Worm (Caenorhabditis elegans) whole organism, L2 larva: ENCODE data around the gene T16A9.3.

ENCODE experiments used
- C34F6.9 ChIP-seq: fragments of 150-350 bp; optimal IDR thresholded peaks from 2 replicates; lab custom pipeline; 2014; ENCODE audit warnings: missing biosample characterization, missing genetic modification characterization
- F13H6.1 ChIP-seq: sonication (generic microtip); optimal IDR thresholded peaks from 2 replicates; lab custom pipeline; 2016; ENCODE audit warnings: missing genetic modification characterization, missing compliant biosample characterization
- ZK546.5 ChIP-seq: sonication (generic microtip); optimal IDR thresholded peaks from 2 replicates; lab custom pipeline; 2017; ENCODE audit warnings: missing biosample characterization, missing genetic modification characterization
- alr-1 ChIP-seq: fragments of 150-350 bp; optimal IDR thresholded peaks from 2 replicates; lab custom pipeline; 2014; ENCODE audit warnings: missing biosample characterization, missing genetic modification characterization
- ama-1 ChIP-seq: fragments of 150-350 bp; optimal IDR thresholded peaks from 2 replicates; lab custom pipeline; 2018; ENCODE audit warnings: inconsistent platforms
- blmp-1 ChIP-seq: sonication (generic microtip); optimal IDR thresholded peaks from 2 replicates; lab custom pipeline; 2017; ENCODE audit warnings: missing genetic modification characterization, mild to moderate bottlenecking, missing compliant biosample characterization, antibody characterized with exemption, moderate library complexity; ENCODE audit not compliant: insufficient read depth
- ceh-16 ChIP-seq: fragments of 150-350 bp; optimal IDR thresholded peaks from 2 replicates; lab custom pipeline; 2014; ENCODE audit warnings: missing biosample characterization, missing genetic modification characterization
- ceh-82 ChIP-seq: fragments of 150-350 bp; optimal IDR thresholded peaks from 2 replicates; lab custom pipeline; 2014; ENCODE audit warnings: missing biosample characterization, missing genetic modification characterization
- crh-2 ChIP-seq: sonication (generic microtip); optimal IDR thresholded peaks from 2 replicates; lab custom pipeline; 2017; ENCODE audit warnings: missing biosample characterization, missing genetic modification characterization
- dmd-4 ChIP-seq: sonication (generic microtip); optimal IDR thresholded peaks from 2 replicates; lab custom pipeline; 2017; ENCODE audit warnings: missing biosample characterization, missing genetic modification characterization
- egl-27 ChIP-seq: sonication (generic microtip); optimal IDR thresholded peaks from 3 replicates; lab custom pipeline; 2017; ENCODE audit warnings: missing biosample characterization, missing genetic modification reagents, missing genetic modification characterization
- elt-3 ChIP-seq: sonication (generic microtip); optimal IDR thresholded peaks from 2 replicates; lab custom pipeline; 2017; ENCODE audit warnings: missing biosample characterization, missing genetic modification characterization
- fos-1 ChIP-seq: fragments of 150-350 bp; optimal IDR thresholded peaks from 2 replicates; lab custom pipeline; 2014; ENCODE audit warnings: missing biosample characterization, missing genetic modification characterization
- gmeb-1 ChIP-seq: fragments of 150-350 bp; optimal IDR thresholded peaks from 2 replicates; lab custom pipeline; 2014; ENCODE audit warnings: missing biosample characterization, missing genetic modification characterization
- lin-13 ChIP-seq: fragments of 150-350 bp; optimal IDR thresholded peaks from 2 replicates; lab custom pipeline; 2014; ENCODE audit warnings: missing biosample characterization, missing genetic modification reagents, missing genetic modification characterization
- lin-39 ChIP-seq: fragments of 150-350 bp; optimal IDR thresholded peaks from 2 replicates; lab custom pipeline; 2014; ENCODE audit warnings: missing biosample characterization, missing genetic modification reagents, missing genetic modification characterization
- lsy-2 ChIP-seq, 2 experiments: fragments of 150-350 bp in 1 of 2; sonication (generic microtip) in 1 of 2; optimal IDR thresholded peaks; 2 replicates each; lab custom pipeline; 2014 to 2017; ENCODE audit warnings: missing biosample characterization in 2 of 2, missing genetic modification characterization in 2 of 2
- mab-5 ChIP-seq: fragments of 150-350 bp; optimal IDR thresholded peaks from 2 replicates; lab custom pipeline; 2014; ENCODE audit warnings: missing biosample characterization, missing genetic modification characterization
- mbf-1 ChIP-seq: sonication (generic microtip); optimal IDR thresholded peaks from 2 replicates; lab custom pipeline; 2017; ENCODE audit warnings: missing biosample characterization, missing genetic modification characterization
- mdl-1 ChIP-seq, 2 experiments: fragments of 150-350 bp in 1 of 2; sonication (generic microtip) in 1 of 2; optimal IDR thresholded peaks; 2 replicates each; lab custom pipeline; 2017; ENCODE audit warnings: missing biosample characterization in 2 of 2, missing genetic modification characterization in 2 of 2
- nhr-11 ChIP-seq: fragments of 150-350 bp; optimal IDR thresholded peaks from 2 replicates; lab custom pipeline; 2014; ENCODE audit warnings: missing biosample characterization, missing genetic modification characterization
- nhr-129 ChIP-seq: fragments of 150-350 bp; optimal IDR thresholded peaks from 2 replicates; lab custom pipeline; 2014; ENCODE audit warnings: missing biosample characterization, missing genetic modification characterization
- nhr-21 ChIP-seq: fragments of 150-350 bp; optimal IDR thresholded peaks from 2 replicates; lab custom pipeline; 2014; ENCODE audit warnings: missing biosample characterization, missing genetic modification characterization
- nhr-23 ChIP-seq: fragments of 150-350 bp; optimal IDR thresholded peaks from 2 replicates; lab custom pipeline; 2014; ENCODE audit warnings: missing biosample characterization, missing genetic modification reagents, missing genetic modification characterization
- nhr-237 ChIP-seq: fragments of 150-350 bp; optimal IDR thresholded peaks from 2 replicates; lab custom pipeline; 2014; ENCODE audit warnings: missing biosample characterization, missing genetic modification characterization
- nhr-25 ChIP-seq: fragments of 150-350 bp; sonication (generic microtip); optimal IDR thresholded peaks from 3 replicates; lab custom pipeline; 2014; ENCODE audit warnings: missing biosample characterization, missing genetic modification characterization
- nhr-6 ChIP-seq: fragments of 150-350 bp; optimal IDR thresholded peaks from 2 replicates; lab custom pipeline; 2014; ENCODE audit warnings: missing biosample characterization, missing genetic modification characterization
- peb-1 ChIP-seq: fragments of 150-350 bp; optimal IDR thresholded peaks from 2 replicates; lab custom pipeline; 2014; ENCODE audit warnings: missing biosample characterization, missing genetic modification characterization
- sem-4 ChIP-seq: fragments of 150-350 bp; optimal IDR thresholded peaks from 2 replicates; lab custom pipeline; 2014; ENCODE audit warnings: missing biosample characterization, missing genetic modification reagents, missing genetic modification characterization
- sma-3 ChIP-seq: sonication (generic microtip); optimal IDR thresholded peaks from 2 replicates; lab custom pipeline; 2016; ENCODE audit warnings: missing genetic modification reagents, missing genetic modification characterization, missing compliant biosample characterization
- sma-9 ChIP-seq, 2 experiments: fragments of 150-350 bp in 1 of 2; sonication (generic microtip) in 1 of 2; optimal IDR thresholded peaks; 2 replicates each; lab custom pipeline; 2014 to 2016; ENCODE audit warnings: missing genetic modification characterization in 2 of 2, mild to moderate bottlenecking in 1 of 2, missing biosample characterization in 1 of 2, missing compliant biosample characterization in 1 of 2, missing genetic modification reagents in 1 of 2, moderate library complexity in 1 of 2
- snpc-4 ChIP-seq: fragments of 150-350 bp; optimal IDR thresholded peaks from 2 replicates; lab custom pipeline; 2014; ENCODE audit warnings: missing biosample characterization, missing genetic modification characterization
- unc-55 ChIP-seq: fragments of 150-350 bp; sonication (generic microtip); optimal IDR thresholded peaks from 3 replicates; lab custom pipeline; 2014; ENCODE audit warnings: missing biosample characterization, missing genetic modification reagents, missing genetic modification characterization
- zag-1 ChIP-seq: fragments of 150-350 bp; optimal IDR thresholded peaks from 2 replicates; lab custom pipeline; 2014; ENCODE audit warnings: missing biosample characterization, missing genetic modification characterization
- ztf-11 ChIP-seq: sonication (generic microtip); optimal IDR thresholded peaks from 2 replicates; lab custom pipeline; 2017; ENCODE audit warnings: missing biosample characterization, missing genetic modification characterization

The T16A9.3 gene

ce11 chrV:14187104-14187503 lies 18.2 kb upstream of the T16A9.3 start:
- no peak for TF ChIP-seq peb-1 (tag; lab: Kevin White, UChicago)
- no peak for TF ChIP-seq blmp-1 (tag; lab: Kevin White, UChicago)
- no peak for TF ChIP-seq nhr-11
- TF ChIP-seq C34F6.9 (tag; lab: Kevin White, UChicago), result no peak
- no peak for TF ChIP-seq elt-3 (tag; lab: Kevin White, UChicago)
- TF ChIP-seq mdl-1 (tag; optimal IDR thresholded peaks at IDR 0.05; lab: Kevin White, UChicago), result no peak

ce11 chrV:14192870-14193269 lies 12.4 kb upstream of the T16A9.3 start:
- TF ChIP-seq nhr-129 (no peak), ceh-16 (no peak), dmd-4 (tag; lab: Kevin White, UChicago) (no peak), ceh-82 (no peak), ztf-11 (tag; lab: Kevin White, UChicago) (no peak)

DNA sequence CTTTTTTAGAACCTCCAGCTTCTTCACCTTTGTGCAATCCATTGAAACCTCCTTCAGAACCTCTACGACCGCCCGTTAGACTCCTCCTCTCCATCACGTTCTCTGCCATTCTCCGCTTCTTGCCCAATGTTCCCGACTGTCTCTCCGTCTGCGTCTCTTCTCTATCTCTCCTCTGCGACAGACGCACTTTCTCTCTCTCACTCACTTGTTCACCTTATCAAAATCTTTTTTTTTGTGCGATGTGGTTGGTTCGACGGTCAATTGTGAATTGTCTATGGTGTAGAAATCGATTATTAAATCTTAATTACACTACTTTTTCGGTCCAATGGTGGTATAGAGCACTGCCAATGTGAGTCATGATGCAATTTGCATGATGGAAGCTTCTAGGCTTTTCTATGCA lies 11.9 kb upstream of the T16A9.3 start, which contains the start of gene atfs-1:
Gene atfs-1 (plus strand): TSS at position 213 of the 400 bp plus-strand sequence.
- peak; percentile 89 for TF ChIP-seq sma-9 (GFP tag; optimal IDR thresholded peaks at IDR 0.05; lab: Kevin White, UChicago)
- TF ChIP-seq sma-9 (tag; optimal IDR thresholded peaks at IDR 0.05; lab: Kevin White, UChicago), result no peak
- TF ChIP-seq lsy-2 (tag; optimal IDR thresholded peaks at IDR 0.05; lab: Kevin White, UChicago), result peak; percentile 9 to 69
- peak; percentile 44 for TF ChIP-seq sem-4 (tag; lab: Kevin White, UChicago)
- TF ChIP-seq gmeb-1 (tag; lab: Kevin White, UChicago), result peak; percentile 59
- TF ChIP-seq sma-3, result peak; percentile 61
- TF ChIP-seq nhr-237 (tag; lab: Kevin White, UChicago), result no peak
- TF ChIP-seq blmp-1 (tag; lab: Kevin White, UChicago), result peak; percentile 85
- TF ChIP-seq egl-27, result peak; percentile 35
- peak; percentile 87 for TF ChIP-seq nhr-129
- TF ChIP-seq nhr-23 (tag; lab: Kevin White, UChicago), result no peak
- peak; percentile 53 for TF ChIP-seq nhr-21 (tag; lab: Kevin White, UChicago)
- peak; percentile 54 for TF ChIP-seq snpc-4 (tag; lab: Kevin White, UChicago)
- TF ChIP-seq lin-13 (GFP tag; lab: Kevin White, UChicago), result peak; percentile 47
- TF ChIP-seq crh-2 (tag; lab: Kevin White, UChicago), result peak; percentile 78
- peak; percentile 58 for TF ChIP-seq unc-55 (GFP tag; lab: Kevin White, UChicago)
- peak; percentile 26 for TF ChIP-seq mab-5 (tag; lab: Kevin White, UChicago)
- no peak for TF ChIP-seq zag-1 (tag; lab: Kevin White, UChicago)
- peak in 1 of 2 experiments; percentile 35 for TF ChIP-seq mdl-1 (tag; optimal IDR thresholded peaks at IDR 0.05; lab: Kevin White, UChicago)
- TF ChIP-seq peb-1 (tag; lab: Kevin White, UChicago), result no peak
- peak; percentile 86 for TF ChIP-seq F13H6.1 (tag; lab: Kevin White, UChicago)
- peak; percentile 91 for TF ChIP-seq ama-1 (lab: Kevin White, UChicago)
- peak; percentile 55 for TF ChIP-seq nhr-25 (tag; lab: Kevin White, UChicago)
- TF ChIP-seq nhr-6 (tag; lab: Kevin White, UChicago), result no peak
- no peak for TF ChIP-seq mbf-1 (tag; lab: Kevin White, UChicago)
- peak; percentile 83 for TF ChIP-seq fos-1
- peak; percentile 74 for TF ChIP-seq C34F6.9 (tag; lab: Kevin White, UChicago)
- TF ChIP-seq, all 48 proteins: peak for 20

- TF ChIP-seq egl-27 (no peak), ama-1 (lab: Kevin White, UChicago) (peak; percentile 27)
These were observed 10.8 kb upstream of the T16A9.3 start for ce11 chrV:14194514-14194913.

DNA sequence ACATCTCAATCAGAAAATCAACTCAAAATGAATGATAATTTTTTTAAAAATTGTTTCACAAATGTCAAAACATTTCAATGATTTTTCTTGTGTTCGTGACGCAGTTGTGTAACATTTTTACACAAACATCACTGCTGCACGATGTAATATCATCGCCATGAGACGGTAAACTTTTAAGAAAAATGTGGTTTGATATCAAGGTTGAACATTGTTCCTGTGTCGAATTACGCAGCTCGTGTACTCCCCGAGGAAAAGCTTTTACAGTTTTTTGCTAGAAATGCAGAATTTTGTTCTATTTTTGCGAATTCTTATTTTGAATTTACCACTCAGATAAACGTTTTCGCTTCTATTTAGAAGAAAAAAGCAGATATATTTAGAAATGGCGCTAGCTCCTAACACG lies 7.7 kb upstream of the T16A9.3 start:
- TF ChIP-seq mdl-1 (tag; optimal IDR thresholded peaks at IDR 0.05; lab: Kevin White, UChicago) (no peak), alr-1 (no peak), ZK546.5 (no peak), nhr-6 (tag; lab: Kevin White, UChicago) (no peak), nhr-25 (tag; lab: Kevin White, UChicago) (peak; percentile 52), sma-3 (peak; percentile 17), fos-1 (peak; percentile 10), gmeb-1 (tag; lab: Kevin White, UChicago) (no peak), F13H6.1 (tag; lab: Kevin White, UChicago) (peak; percentile 17), peb-1 (tag; lab: Kevin White, UChicago) (no peak), lin-13 (GFP tag; lab: Kevin White, UChicago) (no peak), egl-27 (no peak), sma-9 (GFP tag; optimal IDR thresholded peaks at IDR 0.05; lab: Kevin White, UChicago) (peak; percentile 57), sma-9 (tag; optimal IDR thresholded peaks at IDR 0.05; lab: Kevin White, UChicago) (no peak), zag-1 (tag; lab: Kevin White, UChicago) (no peak), blmp-1 (tag; lab: Kevin White, UChicago) (no peak), unc-55 (GFP tag; lab: Kevin White, UChicago) (no peak), lin-39 (no peak), ama-1 (lab: Kevin White, UChicago) (no peak), nhr-21 (tag; lab: Kevin White, UChicago) (peak; percentile 43)
